Fruit fly (Drosophila melanogaster): Measurements from ENCODE around the gene ema.

ema gene

DNA sequence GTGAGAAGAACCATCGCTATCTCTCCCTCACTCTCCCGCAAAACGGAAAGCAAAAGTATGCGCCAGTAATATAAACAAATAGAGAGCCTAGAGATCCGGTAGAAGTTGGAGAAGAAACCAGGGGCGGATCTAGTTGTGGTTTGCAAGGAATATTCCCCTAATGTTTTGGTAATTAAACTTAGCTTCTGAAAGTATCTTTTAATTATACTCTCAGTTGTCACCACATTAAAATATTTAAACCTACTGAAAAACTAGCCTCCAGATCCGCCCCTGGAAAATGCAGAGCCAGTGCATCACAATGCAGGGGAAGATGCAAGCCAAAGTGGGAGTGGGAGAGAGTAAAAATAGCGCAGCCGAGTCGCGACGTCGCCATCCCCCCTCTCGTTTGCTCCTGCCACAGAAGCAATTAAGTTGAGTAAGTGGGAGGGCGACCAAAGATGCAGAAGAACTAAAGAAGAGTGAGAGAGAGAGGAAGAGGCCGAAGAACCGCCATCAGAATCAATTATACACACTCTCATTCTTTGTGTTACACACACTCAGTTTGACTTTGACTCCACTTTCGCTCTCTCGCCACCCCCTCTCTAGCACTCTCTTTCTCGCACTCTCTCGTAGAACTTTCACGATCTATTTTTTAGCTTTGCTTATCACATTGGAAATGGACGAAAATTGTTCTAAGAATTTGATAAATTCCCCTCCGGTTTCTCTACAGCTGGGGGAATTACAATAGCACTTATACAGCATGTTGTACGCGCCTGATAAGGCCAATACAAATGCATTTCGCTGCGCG lies 7.9 kb upstream of the ema start (continued):
- TF ChIP-seq lbe (GFP tag; optimal IDR thresholded peaks at IDR 0.05) = no peak
- TF ChIP-seq crc (GFP tag; optimal IDR thresholded peaks at IDR 0.05) = peak; percentile 84
- peak; percentile 64 for TF ChIP-seq sug (tag; optimal IDR thresholded peaks at IDR 0.05)
- peak in 1 of 3 experiments; percentile 70 for TF ChIP-seq Stat92E (GFP tag; optimal IDR thresholded peaks at IDR 0.05)
- TF ChIP-seq sob (GFP tag; IDR thresholded peaks at IDR 0.05) = peak; percentile 91
- no peak for TF ChIP-seq pzg (GFP tag; optimal IDR thresholded peaks at IDR 0.05)
- peak; percentile 95 for TF ChIP-seq CG13424 (tag; optimal IDR thresholded peaks at IDR 0.05)
- 0 out of 3 replicates have a peak, but pooled peaks have one; percentile 34 for TF ChIP-seq zen2 (GFP tag; IDR thresholded peaks at IDR 0.05; ENCODE audit: partially characterized antibody)
- peak; percentile 99 for TF ChIP-seq ken (GFP tag; IDR thresholded peaks at IDR 0.05)
- peak; percentile 92 for TF ChIP-seq CG12391 (tag; optimal IDR thresholded peaks at IDR 0.05)
- peak; percentile 77 for TF ChIP-seq CG11696 (GFP tag; IDR thresholded peaks at IDR 0.05)
- peak; percentile 74 for TF ChIP-seq CG10565 (GFP tag; optimal IDR thresholded peaks at IDR 0.05)
- peak; percentile 91 for TF ChIP-seq jigr1 (GFP tag; IDR thresholded peaks at IDR 0.05)
- peak; percentile 62 for TF ChIP-seq ash1 (GFP tag; optimal IDR thresholded peaks at IDR 0.05)
- TF ChIP-seq danr (GFP tag; IDR thresholded peaks at IDR 0.05) = 0 out of 2 replicates have a peak, but pooled peaks have one; percentile 65
- peak; percentile 87 for TF ChIP-seq Atf-2 (GFP tag; optimal IDR thresholded peaks at IDR 0.05)
- peak; percentile 96 for TF ChIP-seq lmd (GFP tag; IDR thresholded peaks at IDR 0.05)
- peak; percentile 31 for TF ChIP-seq Elba2 (GFP tag; optimal IDR thresholded peaks at IDR 0.05)
- TF ChIP-seq cwo (GFP tag; optimal IDR thresholded peaks at IDR 0.05) = peak; percentile 73
- peak; percentile 93 for TF ChIP-seq CG2875 (GFP tag; optimal IDR thresholded peaks at IDR 0.05)
- peak; percentile 9 for TF ChIP-seq bigmax (GFP tag; optimal IDR thresholded peaks at IDR 0.05)
- peak; percentile 92 for TF ChIP-seq CG8089 (GFP tag; optimal IDR thresholded peaks at IDR 0.05)
- peak; percentile 83 for TF ChIP-seq sr (GFP tag; IDR thresholded peaks at IDR 0.05)
- peak; percentile 90 for TF ChIP-seq ap (GFP tag; IDR thresholded peaks at IDR 0.05)
- TF ChIP-seq klu (GFP tag; IDR thresholded peaks at IDR 0.05) = peak; percentile 77
- peak; percentile 96 for TF ChIP-seq phol (tag; optimal IDR thresholded peaks at IDR 0.05)
- peak; percentile 62 for TF ChIP-seq sd (tag; optimal IDR thresholded peaks at IDR 0.05)
- TF ChIP-seq CG16815 (GFP tag; optimal IDR thresholded peaks at IDR 0.05) = peak; percentile 96
- TF ChIP-seq yki (optimal IDR thresholded peaks at IDR 0.05) = peak; percentile 56
- peak; percentile 95 for TF ChIP-seq CG8924 (tag; optimal IDR thresholded peaks at IDR 0.05)
- TF ChIP-seq insv (GFP tag; optimal IDR thresholded peaks at IDR 0.05) = peak; percentile 20 to 40
- no peak for TF ChIP-seq hth (optimal IDR thresholded peaks at IDR 0.05)
- TF ChIP-seq CG17361 (GFP tag; IDR thresholded peaks at IDR 0.05) = peak; percentile 97
- peak; percentile 98 for TF ChIP-seq CG33557 (GFP tag; optimal IDR thresholded peaks at IDR 0.05)
- TF ChIP-seq toy (GFP tag; IDR thresholded peaks at IDR 0.05) = peak; percentile 65; the same call in 1 of the 2 replicates
- peak; percentile 94 for TF ChIP-seq CG11093 (GFP tag; IDR thresholded peaks at IDR 0.05)
- peak; percentile 92; the same call in 2 of the 3 replicates for TF ChIP-seq CG3726 (GFP tag; IDR thresholded peaks at IDR 0.05)
- no peak for TF ChIP-seq zf30C (GFP tag; optimal IDR thresholded peaks at IDR 0.05)
- TF ChIP-seq onecut (GFP tag; IDR thresholded peaks at IDR 0.05) = peak; percentile 88
- TF ChIP-seq crp (GFP tag; optimal IDR thresholded peaks at IDR 0.05) = peak in 1 of 2 experiments; percentile 38
- TF ChIP-seq amos (GFP tag; IDR thresholded peaks at IDR 0.05; ENCODE audit: partially characterized antibody) = peak; percentile 51; the same call in 1 of the 2 replicates
- TF ChIP-seq nom (GFP tag; optimal IDR thresholded peaks at IDR 0.05) = peak; percentile 96
- TF ChIP-seq CG15514 (GFP tag; optimal IDR thresholded peaks at IDR 0.05) = peak; percentile 15
- TF ChIP-seq CG9817 (tag; optimal IDR thresholded peaks at IDR 0.05) = peak; percentile 95
- TF ChIP-seq schlank (tag; optimal IDR thresholded peaks at IDR 0.05) = peak; percentile 71
- peak; percentile 80 for TF ChIP-seq wdn (GFP tag; IDR thresholded peaks at IDR 0.05)
- TF ChIP-seq CG11695 (GFP tag; IDR thresholded peaks at IDR 0.05) = peak; percentile 79
- TF ChIP-seq Dp (GFP tag; optimal IDR thresholded peaks at IDR 0.05) = no peak
